Worm (Caenorhabditis elegans): ENCODE measurements around the gene dap-3.

The dap-3 gene

DNA sequence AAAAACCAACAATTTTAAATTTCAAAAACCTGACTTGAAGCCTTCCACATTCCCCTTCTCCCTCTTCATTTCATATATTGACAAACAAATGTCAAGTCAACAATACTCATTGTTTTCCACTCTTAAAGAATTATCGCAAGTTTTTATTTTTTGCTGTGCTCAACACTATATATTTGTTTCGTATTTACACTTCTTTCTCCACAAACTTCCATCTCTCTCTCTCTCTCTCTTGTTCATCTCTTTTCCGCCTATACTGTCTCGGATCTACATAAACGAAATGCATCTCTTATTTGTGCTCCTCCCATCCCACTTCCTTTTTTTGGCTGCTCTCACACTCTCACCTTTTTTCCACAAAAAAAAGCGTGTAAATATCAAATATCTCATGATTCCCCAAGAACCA is 31.8 kb downstream of the dap-3 start, which contains the start of gene C14A4.12:
TSS of gene C14A4.12 (plus strand) at position 301 of the 400 bp plus-strand sequence.
- TF ChIP-seq che-1 (tag; optimal IDR thresholded peaks at IDR 0.05), result no peak
- no peak for TF ChIP-seq dve-1 (tag; optimal IDR thresholded peaks at IDR 0.05)
- TF ChIP-seq hlh-15 (tag; optimal IDR thresholded peaks at IDR 0.05), result no peak
- no peak for TF ChIP-seq nhr-11 (tag; optimal IDR thresholded peaks at IDR 0.05)
- TF ChIP-seq pat-9 (tag; optimal IDR thresholded peaks at IDR 0.05), result no peak
- TF ChIP-seq pax-1 (tag; optimal IDR thresholded peaks at IDR 0.05), result no peak
- no peak for TF ChIP-seq unc-3 (GFP tag; conservative IDR thresholded peaks at IDR 0.05)
- no peak for TF ChIP-seq unc-3 (tag; optimal IDR thresholded peaks at IDR 0.05)
- TF ChIP-seq ceh-6 (GFP tag; optimal IDR thresholded peaks at IDR 0.05), result no peak
- no peak for TF ChIP-seq dmd-4 (tag; optimal IDR thresholded peaks at IDR 0.05; ENCODE audit: borderline replicate concordance)
- no peak for TF ChIP-seq nhr-232 (tag; optimal IDR thresholded peaks at IDR 0.05)

DNA sequence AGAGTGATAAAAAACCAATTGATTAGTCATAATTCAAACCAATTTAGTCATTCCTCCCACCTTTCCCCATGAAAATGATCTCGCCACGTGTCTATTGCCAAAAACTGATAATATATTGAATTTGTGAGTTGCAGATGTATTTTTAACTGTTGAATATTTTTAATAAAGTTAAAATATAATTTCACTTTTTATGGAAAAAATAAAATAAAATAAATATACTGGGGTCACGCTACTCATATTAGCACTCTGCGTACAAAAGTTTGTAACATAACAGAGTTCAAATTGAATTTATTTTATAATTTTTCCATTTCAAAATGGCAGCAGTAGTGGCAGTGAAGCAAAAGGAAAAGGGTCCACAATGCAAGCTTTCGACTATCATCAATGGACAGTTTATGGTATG is 37.2 kb downstream of the dap-3 start, which contains the start of gene C14A4.13:
TSS of gene C14A4.13 (plus strand) at position 301 of the 400 bp plus-strand sequence.
- TF ChIP-seq hlh-15 (tag; optimal IDR thresholded peaks at IDR 0.05) (no peak), ceh-45 (GFP tag; IDR thresholded peaks at IDR 0.05) (no peak), ceh-22 (tag; optimal IDR thresholded peaks at IDR 0.05) (no peak), ceh-31 (tag; optimal IDR thresholded peaks at IDR 0.05) (no peak), sdc-2 (tag; optimal IDR thresholded peaks at IDR 0.05) (no peak), gmeb-2 (tag; optimal IDR thresholded peaks at IDR 0.05) (no peak), lim-6 (tag; optimal IDR thresholded peaks at IDR 0.05) (no peak), pqm-1 (tag; optimal IDR thresholded peaks at IDR 0.05) (no peak), npax-4 (tag; optimal IDR thresholded peaks at IDR 0.05) (no peak), sox-4 (tag; optimal IDR thresholded peaks at IDR 0.05) (no peak)

DNA sequence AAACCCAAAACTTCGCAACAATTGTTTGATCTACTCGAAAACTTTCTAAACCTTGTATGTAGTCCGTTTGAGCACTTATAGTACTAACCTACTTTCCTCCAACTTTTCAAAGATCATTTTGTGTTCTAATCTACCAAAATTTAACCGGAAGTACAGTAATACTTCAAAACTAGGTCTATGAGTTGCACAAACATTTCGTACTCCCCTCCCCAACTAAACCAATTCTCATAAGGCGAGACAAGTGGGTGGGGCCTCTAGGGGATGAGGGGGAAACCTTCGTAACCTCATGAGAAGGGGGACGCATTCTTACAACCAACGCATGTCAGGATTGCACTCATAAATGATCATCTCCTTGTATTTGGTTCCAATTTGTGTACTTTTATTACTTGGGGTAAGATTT is 41.0 kb downstream of the dap-3 start, which contains the start of gene cutl-9:
TSS of gene cutl-9 (plus strand) at position 301 of the 400 bp plus-strand sequence.
- TF ChIP-seq ref-2 (tag; optimal IDR thresholded peaks at IDR 0.05) (no peak), nhr-11 (tag; optimal IDR thresholded peaks at IDR 0.05) (no peak), pat-9 (tag; optimal IDR thresholded peaks at IDR 0.05) (no peak), hlh-15 (tag; optimal IDR thresholded peaks at IDR 0.05) (no peak), ceh-19 (GFP tag; optimal IDR thresholded peaks at IDR 0.05) (no peak), ceh-30 (tag; optimal IDR thresholded peaks at IDR 0.05) (no peak), sox-4 (tag; optimal IDR thresholded peaks at IDR 0.05) (no peak), elt-4 (tag; optimal IDR thresholded peaks at IDR 0.05) (no peak), F13H6.1 (tag; optimal IDR thresholded peaks at IDR 0.05) (no peak), che-1 (tag; optimal IDR thresholded peaks at IDR 0.05) (no peak), fkh-10 (GFP tag; optimal IDR thresholded peaks at IDR 0.05) (no peak)

DNA sequence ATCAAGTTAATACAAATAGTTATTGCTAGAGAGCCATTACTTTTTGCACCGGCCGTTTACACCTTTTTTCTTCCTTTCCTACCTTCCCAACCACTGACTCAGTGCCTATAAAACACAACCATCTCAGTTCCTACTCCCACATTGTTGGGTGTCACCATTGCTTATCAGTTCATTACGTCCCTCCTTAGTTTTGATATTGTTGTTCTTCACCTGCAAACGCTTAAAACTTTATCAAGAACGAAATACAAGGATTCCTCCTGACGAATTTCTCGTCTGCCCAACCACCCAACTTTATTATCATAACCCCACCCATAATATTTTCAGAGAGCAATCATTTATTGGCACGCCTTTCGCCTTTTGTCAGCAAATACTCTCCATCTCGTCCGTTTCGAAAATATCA is 46.2 kb downstream of the dap-3 start:
- no peak for TF ChIP-seq ceh-24 (tag; optimal IDR thresholded peaks at IDR 0.05)
- TF ChIP-seq elt-2 (tag; optimal IDR thresholded peaks at IDR 0.05), result peak; percentile 37

DNA sequence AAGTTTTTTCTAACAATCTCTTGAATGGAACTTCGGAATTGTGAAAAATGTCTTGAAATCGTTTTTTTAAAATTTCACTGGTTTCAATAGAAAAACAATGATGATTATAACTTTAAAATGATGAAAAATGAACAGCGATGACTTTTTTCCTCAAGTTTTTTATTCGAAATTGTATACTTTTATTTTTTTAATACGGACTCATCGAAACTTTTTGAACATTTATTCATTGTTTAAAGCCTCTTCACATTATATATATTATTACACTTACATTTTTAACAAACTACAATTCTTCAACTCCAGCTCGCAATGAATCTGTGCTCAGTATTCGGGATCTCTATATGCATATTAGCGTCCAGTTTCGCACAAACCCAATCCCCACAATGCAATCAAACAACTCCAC is 47.0 kb downstream of the dap-3 start, which contains the start of gene M28.8:
TSS of gene M28.8 (plus strand) at position 301 of the 400 bp plus-strand sequence.
- TF ChIP-seq K09A11.1 (tag; optimal IDR thresholded peaks at IDR 0.05; ENCODE audit: insufficient read depth), result no peak
- no peak for TF ChIP-seq unc-3 (GFP tag; conservative IDR thresholded peaks at IDR 0.05)
- TF ChIP-seq unc-3 (tag; optimal IDR thresholded peaks at IDR 0.05), result no peak
- TF ChIP-seq gmeb-2 (tag; optimal IDR thresholded peaks at IDR 0.05), result no peak
- no peak for TF ChIP-seq odd-2 (tag; optimal IDR thresholded peaks at IDR 0.05)
- TF ChIP-seq hlh-30 (tag; optimal IDR thresholded peaks at IDR 0.05; ENCODE audit: insufficient read depth), result no peak
- no peak for TF ChIP-seq pat-9 (tag; optimal IDR thresholded peaks at IDR 0.05)
- no peak for TF ChIP-seq dve-1 (tag; optimal IDR thresholded peaks at IDR 0.05)
- no peak for TF ChIP-seq ahr-1 (tag; optimal IDR thresholded peaks at IDR 0.05)
- no peak for TF ChIP-seq ceh-2 (tag; optimal IDR thresholded peaks at IDR 0.05)
